Worm (Caenorhabditis elegans): ENCODE results near the gene nadk-1.

The nadk-1 gene

DNA sequence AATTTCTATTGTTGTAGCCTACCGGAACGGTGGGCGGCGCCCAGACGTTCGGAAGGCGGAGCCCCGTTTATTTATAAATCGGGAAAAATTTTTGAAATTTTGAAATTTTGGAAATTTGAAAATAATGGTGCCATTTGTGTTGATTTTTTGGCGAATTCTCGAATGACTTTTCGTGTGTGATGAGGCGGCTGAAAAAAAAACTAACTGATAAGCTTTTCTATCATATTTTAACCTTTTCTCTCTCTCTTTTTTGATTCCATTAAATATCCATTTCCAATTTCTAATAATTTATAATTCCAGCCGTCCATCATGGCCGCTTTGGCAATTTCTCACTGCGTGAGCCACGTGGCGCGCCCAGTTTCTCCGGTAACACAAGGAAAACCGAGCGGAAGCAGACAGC is at the start of gene nadk-1:
nadk-1 (plus strand) TSS at position 301 of the 400 bp plus-strand sequence.
- no peak for TF ChIP-seq nhr-76 (tag; optimal IDR thresholded peaks at IDR 0.05)
- TF ChIP-seq ceh-43 (GFP tag; optimal IDR thresholded peaks at IDR 0.05), result no peak
- no peak for TF ChIP-seq sptf-1 (tag; optimal IDR thresholded peaks at IDR 0.05)
- TF ChIP-seq ztf-11 (tag; optimal IDR thresholded peaks at IDR 0.05), result no peak
- TF ChIP-seq drap-1 (GFP tag; optimal IDR thresholded peaks at IDR 0.05), result no peak
- TF ChIP-seq flh-1 (GFP tag; optimal IDR thresholded peaks at IDR 0.05), result no peak
- TF ChIP-seq cnd-1 (tag; optimal IDR thresholded peaks at IDR 0.05), result no peak
- no peak for TF ChIP-seq tbx-8 (GFP tag; optimal IDR thresholded peaks at IDR 0.05)
- no peak for TF ChIP-seq elt-3 (tag; optimal IDR thresholded peaks at IDR 0.05)
- no peak for TF ChIP-seq lin-32 (GFP tag; optimal IDR thresholded peaks at IDR 0.05)
- no peak for TF ChIP-seq unc-62 (GFP tag; optimal IDR thresholded peaks at IDR 0.05)
- TF ChIP-seq elt-1 (tag; optimal IDR thresholded peaks at IDR 0.05; ENCODE audit: borderline replicate concordance, insufficient read depth), result no peak
- TF ChIP-seq nhr-12 (tag; optimal IDR thresholded peaks at IDR 0.05), result no peak
- TF ChIP-seq unc-120 (tag; optimal IDR thresholded peaks at IDR 0.05; ENCODE audit: poor library complexity, severe bottlenecking), result no peak
- TF ChIP-seq bed-3 (GFP tag; optimal IDR thresholded peaks at IDR 0.05), result no peak
- TF ChIP-seq ceh-83 (GFP tag; optimal IDR thresholded peaks at IDR 0.05), result no peak

DNA sequence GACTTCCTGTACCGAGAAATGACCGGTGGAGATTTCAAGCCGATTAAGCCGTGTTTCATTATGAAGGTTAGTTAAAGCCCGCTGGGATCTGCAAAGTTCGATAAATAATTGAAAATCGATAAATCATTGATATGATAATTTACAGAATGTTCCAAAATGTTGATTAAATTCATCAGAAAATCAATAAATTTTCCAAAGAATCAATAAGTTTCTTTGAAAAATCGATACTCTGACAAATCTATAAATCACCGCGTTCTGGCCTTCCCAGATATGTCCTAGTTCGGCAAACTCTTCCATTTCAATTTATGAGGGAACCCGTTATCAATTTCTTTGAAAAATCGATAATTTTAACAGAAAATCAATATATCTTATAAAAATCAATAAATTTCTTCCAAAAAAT is 49.4 kb upstream of the nadk-1 start:
- no peak for TF ChIP-seq mab-5 (tag; optimal IDR thresholded peaks at IDR 0.05)
- no peak for TF ChIP-seq lin-32 (GFP tag; optimal IDR thresholded peaks at IDR 0.05)
- TF ChIP-seq nhr-2 (tag; optimal IDR thresholded peaks at IDR 0.05), result no peak
- TF ChIP-seq nhr-237 (tag; optimal IDR thresholded peaks at IDR 0.05), result no peak
- no peak for TF ChIP-seq blmp-1 (tag; optimal IDR thresholded peaks at IDR 0.05)
- TF ChIP-seq sem-2 (GFP tag; optimal IDR thresholded peaks at IDR 0.05), result no peak
- no peak for TF ChIP-seq cnd-1 (tag; optimal IDR thresholded peaks at IDR 0.05)
- TF ChIP-seq sptf-1 (tag; optimal IDR thresholded peaks at IDR 0.05), result no peak
- no peak for TF ChIP-seq tbx-8 (GFP tag; optimal IDR thresholded peaks at IDR 0.05)
- TF ChIP-seq nhr-28 (tag; optimal IDR thresholded peaks at IDR 0.05), result no peak
- TF ChIP-seq hlh-1 (tag; optimal IDR thresholded peaks at IDR 0.05), result no peak
- no peak for TF ChIP-seq unc-120 (tag; optimal IDR thresholded peaks at IDR 0.05; ENCODE audit: poor library complexity, severe bottlenecking)
- TF ChIP-seq nhr-76 (tag; optimal IDR thresholded peaks at IDR 0.05), result no peak
- no peak for TF ChIP-seq mep-1 (tag; optimal IDR thresholded peaks at IDR 0.05)
- TF ChIP-seq unc-62 (GFP tag; optimal IDR thresholded peaks at IDR 0.05), result no peak
- TF ChIP-seq elt-3 (tag; optimal IDR thresholded peaks at IDR 0.05), result no peak
- no peak for TF ChIP-seq ceh-83 (GFP tag; optimal IDR thresholded peaks at IDR 0.05)
- no peak for TF ChIP-seq lin-13 (tag; optimal IDR thresholded peaks at IDR 0.05)
- TF ChIP-seq ztf-11 (tag; optimal IDR thresholded peaks at IDR 0.05), result no peak

DNA sequence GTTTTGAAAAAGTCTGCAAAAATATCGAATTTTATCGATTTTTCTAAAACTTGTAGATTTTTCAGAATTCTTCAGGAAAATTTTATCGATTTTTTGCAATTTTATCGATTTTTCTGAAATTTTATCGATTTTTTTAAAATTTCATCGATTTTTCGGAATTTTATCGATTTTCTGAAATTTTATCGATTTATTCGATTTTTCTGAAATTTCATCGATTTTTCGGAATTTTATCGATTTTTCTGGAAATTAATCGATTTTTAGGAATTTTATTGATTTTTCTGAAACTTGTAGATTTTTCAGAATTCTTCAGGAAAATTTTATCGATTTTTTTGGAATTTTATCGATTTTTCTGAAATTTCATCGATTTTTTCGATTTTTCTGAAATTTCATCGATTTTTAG is 48.7 kb upstream of the nadk-1 start:
- TF ChIP-seq hlh-1 (tag; optimal IDR thresholded peaks at IDR 0.05) (no peak), ztf-11 (tag; optimal IDR thresholded peaks at IDR 0.05) (no peak), ces-1 (GFP tag; optimal IDR thresholded peaks at IDR 0.05) (peak; percentile 9), ceh-39 (tag; optimal IDR thresholded peaks at IDR 0.05) (peak; percentile 6)

DNA sequence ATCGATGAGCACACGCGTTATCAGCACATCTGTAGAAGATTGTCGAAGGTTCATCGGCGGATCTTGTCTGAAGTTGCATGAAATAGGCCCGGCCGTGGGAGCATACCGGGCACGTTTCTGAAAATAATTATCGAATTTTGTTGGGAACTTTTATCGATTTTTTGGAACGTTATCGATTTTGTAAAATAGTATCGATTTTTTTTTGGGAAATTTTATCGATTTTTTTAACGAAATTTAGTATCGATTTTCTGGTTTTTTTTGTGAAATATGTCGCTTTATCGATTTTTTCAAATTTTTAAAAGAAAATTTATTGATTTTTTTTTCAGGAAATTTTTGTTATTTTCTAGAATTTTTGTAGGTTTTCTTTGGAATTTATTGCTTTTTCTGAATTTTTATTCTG is 48.2 kb upstream of the nadk-1 start:
- TF ChIP-seq elt-1 (tag; optimal IDR thresholded peaks at IDR 0.05; ENCODE audit: borderline replicate concordance, insufficient read depth), result no peak
- TF ChIP-seq ces-1 (GFP tag; optimal IDR thresholded peaks at IDR 0.05), result peak; percentile 0
- no peak for TF ChIP-seq ceh-43 (GFP tag; optimal IDR thresholded peaks at IDR 0.05)

DNA sequence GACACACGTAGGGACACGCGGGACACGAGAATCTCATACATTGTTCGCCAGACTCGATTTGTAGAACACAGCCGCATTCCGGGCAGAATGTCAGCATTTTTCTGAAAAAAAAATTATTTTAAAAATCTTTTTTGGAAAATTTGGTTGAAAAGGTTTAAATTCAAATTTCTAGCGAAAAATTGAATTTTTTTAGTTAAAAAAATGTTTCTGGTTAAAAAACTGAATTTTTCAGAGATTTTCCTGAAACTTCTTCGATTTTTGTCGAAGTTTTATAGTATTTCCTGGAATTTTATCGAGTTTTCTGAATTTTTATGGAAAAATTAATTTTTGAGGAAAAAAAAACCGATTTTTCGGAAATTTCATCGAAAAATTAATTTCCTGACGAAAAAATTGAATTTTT is 46.9 kb upstream of the nadk-1 start, which contains the start of gene rpc-11:
rpc-11 (minus strand) TSS at position 101 of the 400 bp plus-strand sequence.
- TF ChIP-seq ces-1 (GFP tag; optimal IDR thresholded peaks at IDR 0.05) (no peak), drap-1 (GFP tag; optimal IDR thresholded peaks at IDR 0.05) (no peak), unc-62 (GFP tag; optimal IDR thresholded peaks at IDR 0.05) (no peak), elt-1 (tag; optimal IDR thresholded peaks at IDR 0.05; ENCODE audit: borderline replicate concordance, insufficient read depth) (no peak)

DNA sequence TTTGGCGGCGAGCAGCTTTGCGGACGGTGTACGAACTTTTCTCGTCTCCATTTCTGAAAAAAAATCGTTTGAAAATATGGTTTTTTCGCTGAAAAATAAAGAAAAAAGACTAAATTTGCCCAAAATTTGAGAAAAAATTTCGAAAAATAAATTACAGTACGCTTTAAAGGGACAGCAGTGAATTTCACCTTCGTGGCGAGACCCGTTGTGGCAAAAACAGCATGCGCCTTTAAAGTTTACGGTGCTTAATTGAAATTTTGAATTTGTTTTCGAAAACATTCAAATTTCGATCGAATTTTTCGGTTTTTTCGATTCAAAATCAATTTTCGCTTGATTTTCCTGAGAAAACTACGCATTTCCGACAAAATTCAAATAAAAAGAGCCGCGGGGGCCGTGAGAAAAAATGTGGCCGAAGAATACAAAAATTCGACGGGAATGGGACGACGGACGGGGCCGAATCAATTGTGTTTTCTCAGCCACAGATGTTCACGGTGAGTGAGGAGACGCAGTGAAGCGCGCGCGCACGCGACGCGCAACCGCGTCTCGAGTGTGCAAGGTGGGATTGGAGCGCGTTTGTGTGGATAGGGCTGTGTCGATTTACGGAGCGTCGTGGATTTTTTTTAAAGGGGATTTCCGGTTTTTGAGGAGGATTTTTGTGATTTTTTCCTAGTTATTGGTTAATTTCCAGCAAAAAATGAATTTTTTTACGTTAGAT is 36.9 kb upstream of the nadk-1 start, which contains the start of gene Y77E11A.7:
Y77E11A.7 (minus strand) TSS at position 55 of the 715 bp plus-strand sequence.
- TF ChIP-seq cnd-1 (tag; optimal IDR thresholded peaks at IDR 0.05) (no peak), bed-3 (GFP tag; optimal IDR thresholded peaks at IDR 0.05) (no peak), ces-1 (GFP tag; optimal IDR thresholded peaks at IDR 0.05) (peak; percentile 81), hlh-1 (tag; optimal IDR thresholded peaks at IDR 0.05) (peak; percentile 34), ham-2 (GFP tag; optimal IDR thresholded peaks at IDR 0.05) (peak; percentile 15), elt-1 (tag; optimal IDR thresholded peaks at IDR 0.05; ENCODE audit: borderline replicate concordance, insufficient read depth) (no peak), elt-3 (tag; optimal IDR thresholded peaks at IDR 0.05) (no peak), lin-13 (tag; optimal IDR thresholded peaks at IDR 0.05) (peak; percentile 86), lsy-2 (tag; optimal IDR thresholded peaks at IDR 0.05) (peak; percentile 85), zip-8 (tag; optimal IDR thresholded peaks at IDR 0.05) (no peak), M03D4.4 (tag; optimal IDR thresholded peaks at IDR 0.05) (peak; percentile 23), tbx-8 (GFP tag; optimal IDR thresholded peaks at IDR 0.05) (no peak), mls-2 (tag; optimal IDR thresholded peaks at IDR 0.05) (peak; percentile 29), lin-32 (GFP tag; optimal IDR thresholded peaks at IDR 0.05) (peak; percentile 43), mep-1 (tag; optimal IDR thresholded peaks at IDR 0.05) (peak; percentile 97), sem-2 (GFP tag; optimal IDR thresholded peaks at IDR 0.05) (no peak), nhr-28 (tag; optimal IDR thresholded peaks at IDR 0.05) (no peak), unc-62 (GFP tag; optimal IDR thresholded peaks at IDR 0.05) (peak; percentile 67), unc-39 (tag; optimal IDR thresholded peaks at IDR 0.05) (no peak), mab-5 (tag; optimal IDR thresholded peaks at IDR 0.05) (peak; percentile 10), sptf-1 (tag; optimal IDR thresholded peaks at IDR 0.05) (peak; percentile 80), flh-1 (GFP tag; optimal IDR thresholded peaks at IDR 0.05) (peak; percentile 3), pha-4 (tag; optimal IDR thresholded peaks at IDR 0.05) (peak; percentile 86), nhr-2 (tag; optimal IDR thresholded peaks at IDR 0.05) (no peak), unc-120 (tag; optimal IDR thresholded peaks at IDR 0.05; ENCODE audit: poor library complexity, severe bottlenecking) (peak; percentile 72), nhr-237 (tag; optimal IDR thresholded peaks at IDR 0.05) (peak; percentile 95)
